Worm (Caenorhabditis elegans): Measurements from ENCODE around the gene srsx-21.

srsx-21 gene

ce11 chrV:9801965-9802364 is 35.8 kb upstream of the srsx-21 start, which contains the start of gene F46B6.10:
F46B6.10 (minus strand) TSS chrV:9802065.
- TF ChIP-seq F13C5.2 (tag; optimal IDR thresholded peaks at IDR 0.05) (no peak), sea-1 (GFP tag; conservative IDR thresholded peaks at IDR 0.05) (no peak), ets-7 (tag; optimal IDR thresholded peaks at IDR 0.05) (no peak), hnd-1 (tag; optimal IDR thresholded peaks at IDR 0.05) (no peak), B0310.2 (tag; optimal IDR thresholded peaks at IDR 0.05) (no peak), tbx-11 (GFP tag; IDR thresholded peaks at IDR 0.05) (no peak), scrt-1 (GFP tag; IDR thresholded peaks at IDR 0.05) (no peak), ceh-13 (GFP tag; optimal IDR thresholded peaks at IDR 0.05) (no peak), pes-1 (GFP tag; IDR thresholded peaks at IDR 0.05) (no peak), hmg-4 (GFP tag; optimal IDR thresholded peaks at IDR 0.05) (no peak), ceh-36 (tag; optimal IDR thresholded peaks at IDR 0.05) (no peak), tbx-37 (GFP tag; conservative IDR thresholded peaks at IDR 0.05) (no peak), tra-4 (tag; optimal IDR thresholded peaks at IDR 0.05) (no peak), aly-1 (tag; optimal IDR thresholded peaks at IDR 0.05) (no peak), flt-1 (GFP tag; IDR thresholded peaks at IDR 0.05) (no peak)

ce11 chrV:9803176-9803575 is 34.6 kb upstream of the srsx-21 start, which contains the start of gene sru-39:
sru-39 (plus strand) TSS chrV:9803476.
- TF ChIP-seq flt-1 (GFP tag; IDR thresholded peaks at IDR 0.05): no peak
- no peak for TF ChIP-seq tra-4 (tag; optimal IDR thresholded peaks at IDR 0.05)
- TF ChIP-seq B0310.2 (tag; optimal IDR thresholded peaks at IDR 0.05): no peak
- no peak for TF ChIP-seq hmg-4 (GFP tag; optimal IDR thresholded peaks at IDR 0.05)
- TF ChIP-seq ceh-36 (tag; optimal IDR thresholded peaks at IDR 0.05): no peak
- TF ChIP-seq ceh-13 (GFP tag; optimal IDR thresholded peaks at IDR 0.05): no peak
- no peak for TF ChIP-seq pes-1 (GFP tag; IDR thresholded peaks at IDR 0.05)
- TF ChIP-seq hmbx-1 (tag; optimal IDR thresholded peaks at IDR 0.05): no peak
- TF ChIP-seq ama-1 (optimal IDR thresholded peaks at IDR 0.05): no peak
- TF ChIP-seq tbx-11 (GFP tag; IDR thresholded peaks at IDR 0.05): no peak
- no peak for TF ChIP-seq F13C5.2 (tag; optimal IDR thresholded peaks at IDR 0.05)
- TF ChIP-seq sea-1 (GFP tag; conservative IDR thresholded peaks at IDR 0.05): no peak

- no peak for TF ChIP-seq ceh-13 (GFP tag; optimal IDR thresholded peaks at IDR 0.05)
- no peak for TF ChIP-seq B0310.2 (tag; optimal IDR thresholded peaks at IDR 0.05)
- no peak for TF ChIP-seq sea-1 (GFP tag; conservative IDR thresholded peaks at IDR 0.05)
- no peak for TF ChIP-seq flt-1 (GFP tag; IDR thresholded peaks at IDR 0.05)
These were observed 32.6 kb upstream of the srsx-21 start, which contains the start of gene sru-37 for ce11 chrV:9805161-9805560. sru-37 (plus strand) TSS chrV:9805461.

- TF ChIP-seq scrt-1 (GFP tag; IDR thresholded peaks at IDR 0.05) (no peak), tra-4 (tag; optimal IDR thresholded peaks at IDR 0.05) (no peak), hmbx-1 (tag; optimal IDR thresholded peaks at IDR 0.05) (no peak), pes-1 (GFP tag; IDR thresholded peaks at IDR 0.05) (no peak), B0310.2 (tag; optimal IDR thresholded peaks at IDR 0.05) (no peak), ceh-13 (GFP tag; optimal IDR thresholded peaks at IDR 0.05) (no peak), F13C5.2 (tag; optimal IDR thresholded peaks at IDR 0.05) (no peak), hnd-1 (tag; optimal IDR thresholded peaks at IDR 0.05) (no peak), sea-1 (GFP tag; conservative IDR thresholded peaks at IDR 0.05) (no peak), tbx-11 (GFP tag; IDR thresholded peaks at IDR 0.05) (no peak), ceh-36 (tag; optimal IDR thresholded peaks at IDR 0.05) (no peak), tbx-37 (GFP tag; conservative IDR thresholded peaks at IDR 0.05) (no peak), aly-1 (tag; optimal IDR thresholded peaks at IDR 0.05) (no peak), hmg-4 (GFP tag; optimal IDR thresholded peaks at IDR 0.05) (no peak)
These were observed 26.6 kb upstream of the srsx-21 start, which contains the start of gene sru-29 for ce11 chrV:9811154-9811553. sru-29 (plus strand) TSS chrV:9811454.

- TF ChIP-seq tra-4 (tag; optimal IDR thresholded peaks at IDR 0.05) (no peak), ets-7 (tag; optimal IDR thresholded peaks at IDR 0.05) (no peak), hmg-4 (GFP tag; optimal IDR thresholded peaks at IDR 0.05) (no peak), pes-1 (GFP tag; IDR thresholded peaks at IDR 0.05) (no peak), hmbx-1 (tag; optimal IDR thresholded peaks at IDR 0.05) (no peak), ceh-13 (GFP tag; optimal IDR thresholded peaks at IDR 0.05) (no peak), ama-1 (optimal IDR thresholded peaks at IDR 0.05) (no peak), scrt-1 (GFP tag; IDR thresholded peaks at IDR 0.05) (no peak), tbx-37 (GFP tag; conservative IDR thresholded peaks at IDR 0.05) (no peak), B0310.2 (tag; optimal IDR thresholded peaks at IDR 0.05) (no peak), ceh-36 (tag; optimal IDR thresholded peaks at IDR 0.05) (no peak), flt-1 (GFP tag; IDR thresholded peaks at IDR 0.05) (no peak), aly-1 (tag; optimal IDR thresholded peaks at IDR 0.05) (no peak), sea-1 (GFP tag; conservative IDR thresholded peaks at IDR 0.05) (no peak), F13C5.2 (tag; optimal IDR thresholded peaks at IDR 0.05) (no peak), hnd-1 (tag; optimal IDR thresholded peaks at IDR 0.05) (no peak), tbx-11 (GFP tag; IDR thresholded peaks at IDR 0.05) (no peak)
These were observed 25.6 kb upstream of the srsx-21 start for ce11 chrV:9812216-9812615.

ce11 chrV:9813527-9813926 is 24.3 kb upstream of the srsx-21 start, which contains the start of gene sru-30:
sru-30 (plus strand) TSS chrV:9813827.
- TF ChIP-seq ets-7 (tag; optimal IDR thresholded peaks at IDR 0.05): no peak
- TF ChIP-seq flt-1 (GFP tag; IDR thresholded peaks at IDR 0.05): no peak
- TF ChIP-seq tra-4 (tag; optimal IDR thresholded peaks at IDR 0.05): no peak
- TF ChIP-seq ama-1 (optimal IDR thresholded peaks at IDR 0.05): no peak
- TF ChIP-seq ceh-36 (tag; optimal IDR thresholded peaks at IDR 0.05): no peak
- TF ChIP-seq hmbx-1 (tag; optimal IDR thresholded peaks at IDR 0.05): no peak
- TF ChIP-seq ceh-13 (GFP tag; optimal IDR thresholded peaks at IDR 0.05): no peak
- no peak for TF ChIP-seq tbx-37 (GFP tag; conservative IDR thresholded peaks at IDR 0.05)
- no peak for TF ChIP-seq scrt-1 (GFP tag; IDR thresholded peaks at IDR 0.05)
- no peak for TF ChIP-seq sea-1 (GFP tag; conservative IDR thresholded peaks at IDR 0.05)
- no peak for TF ChIP-seq hmg-4 (GFP tag; optimal IDR thresholded peaks at IDR 0.05)
- TF ChIP-seq B0310.2 (tag; optimal IDR thresholded peaks at IDR 0.05): no peak
- TF ChIP-seq tbx-11 (GFP tag; IDR thresholded peaks at IDR 0.05): no peak
- no peak for TF ChIP-seq hnd-1 (tag; optimal IDR thresholded peaks at IDR 0.05)
- no peak for TF ChIP-seq F13C5.2 (tag; optimal IDR thresholded peaks at IDR 0.05)
- TF ChIP-seq aly-1 (tag; optimal IDR thresholded peaks at IDR 0.05): no peak

ce11 chrV:9816390-9816789 is 21.4 kb upstream of the srsx-21 start, which contains the start of gene sru-31:
sru-31 (plus strand) TSS chrV:9816690.
- TF ChIP-seq tbx-37 (GFP tag; conservative IDR thresholded peaks at IDR 0.05) (no peak), hmg-4 (GFP tag; optimal IDR thresholded peaks at IDR 0.05) (no peak), ets-7 (tag; optimal IDR thresholded peaks at IDR 0.05) (no peak), hmbx-1 (tag; optimal IDR thresholded peaks at IDR 0.05) (no peak), F13C5.2 (tag; optimal IDR thresholded peaks at IDR 0.05) (no peak), sea-1 (GFP tag; conservative IDR thresholded peaks at IDR 0.05) (no peak), scrt-1 (GFP tag; IDR thresholded peaks at IDR 0.05) (no peak), ceh-36 (tag; optimal IDR thresholded peaks at IDR 0.05) (no peak), tra-4 (tag; optimal IDR thresholded peaks at IDR 0.05) (no peak), hnd-1 (tag; optimal IDR thresholded peaks at IDR 0.05) (no peak), B0310.2 (tag; optimal IDR thresholded peaks at IDR 0.05) (no peak), pes-1 (GFP tag; IDR thresholded peaks at IDR 0.05) (no peak), ama-1 (optimal IDR thresholded peaks at IDR 0.05) (no peak)
